Fruit fly (Drosophila melanogaster): ENCODE measurements around the gene loco.

Gene loco

dm6 chr3R:22669789-22670426, 30.7 kb upstream of the loco start:
- TF ChIP-seq sna (GFP tag; IDR thresholded peaks at IDR 0.05; ENCODE audit: partially characterized antibody) = no peak
- no peak for TF ChIP-seq ranshi (GFP tag; IDR thresholded peaks at IDR 0.05)
- no peak for TF ChIP-seq CrebB (tag; optimal IDR thresholded peaks at IDR 0.05)
- no peak for TF ChIP-seq CG8089 (GFP tag; optimal IDR thresholded peaks at IDR 0.05)
- no peak for TF ChIP-seq CG6791 (GFP tag; IDR thresholded peaks at IDR 0.05; ENCODE audit: partially characterized antibody)
- no peak for TF ChIP-seq salm (tag; optimal IDR thresholded peaks at IDR 0.05)
- TF ChIP-seq CG31224 (GFP tag; IDR thresholded peaks at IDR 0.05) = no peak
- TF ChIP-seq Hey (tag; optimal IDR thresholded peaks at IDR 0.05) = no peak
- TF ChIP-seq shn (GFP tag; optimal IDR thresholded peaks at IDR 0.05) = no peak
- no peak for TF ChIP-seq CG13624 (GFP tag; optimal IDR thresholded peaks at IDR 0.05)
- TF ChIP-seq vvl (GFP tag; IDR thresholded peaks at IDR 0.05) = no peak
- no peak for TF ChIP-seq p53 (GFP tag; optimal IDR thresholded peaks at IDR 0.05)
- no peak for TF ChIP-seq kni (GFP tag; optimal IDR thresholded peaks at IDR 0.05)
- TF ChIP-seq CG9727 (GFP tag; optimal IDR thresholded peaks at IDR 0.05) = no peak
- TF ChIP-seq chm (GFP tag; IDR thresholded peaks at IDR 0.05) = no peak
- peak; percentile 23 for TF ChIP-seq cg (GFP tag; optimal IDR thresholded peaks at IDR 0.05)
- no peak for TF ChIP-seq tap (tag; optimal IDR thresholded peaks at IDR 0.05)
- no peak for TF ChIP-seq E2f2 (GFP tag; IDR thresholded peaks at IDR 0.05)
- no peak for TF ChIP-seq lov (optimal IDR thresholded peaks at IDR 0.05)
- TF ChIP-seq lov (GFP tag; IDR thresholded peaks at IDR 0.05) = no peak
- no peak for TF ChIP-seq CG11504 (tag; optimal IDR thresholded peaks at IDR 0.05)
- TF ChIP-seq CG14050 (GFP tag; IDR thresholded peaks at IDR 0.05) = no peak
- TF ChIP-seq TFAM (GFP tag; optimal IDR thresholded peaks at IDR 0.05) = no peak
- no peak for TF ChIP-seq tll (GFP tag; optimal IDR thresholded peaks at IDR 0.05)
- 0 out of 4 replicates have a peak, but pooled peaks have one; percentile 51 for TF ChIP-seq chinmo (GFP tag; IDR thresholded peaks at IDR 0.05; ENCODE audit: partially characterized antibody)
- TF ChIP-seq gt (GFP tag; IDR thresholded peaks at IDR 0.05) = no peak
- TF ChIP-seq CG31441 (GFP tag; IDR thresholded peaks at IDR 0.05) = no peak
- TF ChIP-seq Doc3 (GFP tag; IDR thresholded peaks at IDR 0.05; ENCODE audit: partially characterized antibody) = no peak
- TF ChIP-seq Dll (GFP tag; IDR thresholded peaks at IDR 0.05; ENCODE audit: partially characterized antibody) = 0 out of 4 replicates have a peak, but pooled peaks have one; percentile 16
- no peak for TF ChIP-seq CG14860 (GFP tag; IDR thresholded peaks at IDR 0.05; ENCODE audit: partially characterized antibody)
- TF ChIP-seq psq (GFP tag; optimal IDR thresholded peaks at IDR 0.05) = no peak
- TF ChIP-seq CG7786 (GFP tag; optimal IDR thresholded peaks at IDR 0.05) = no peak
- TF ChIP-seq Hr78 (GFP tag; optimal IDR thresholded peaks at IDR 0.05) = peak in 1 of 2 experiments; percentile 85
- 0 out of 3 replicates have a peak, but pooled peaks have one; percentile 12 for TF ChIP-seq CG2199 (GFP tag; IDR thresholded peaks at IDR 0.05)
- TF ChIP-seq CG13894 (tag; optimal IDR thresholded peaks at IDR 0.05) = peak; percentile 93
- TF ChIP-seq wdn (GFP tag; IDR thresholded peaks at IDR 0.05) = no peak
- TF ChIP-seq fu2 (GFP tag; optimal IDR thresholded peaks at IDR 0.05) = no peak
- TF ChIP-seq Aef1 (GFP tag; IDR thresholded peaks at IDR 0.05) = no peak

- TF ChIP-seq CG10543 (GFP tag; optimal IDR thresholded peaks at IDR 0.05) = peak; percentile 1
- peak; percentile 36 for TF ChIP-seq CG12769 (tag; optimal IDR thresholded peaks at IDR 0.05)
- peak; percentile 44 for TF ChIP-seq Med (GFP tag)
- TF ChIP-seq CG3995 (GFP tag; optimal IDR thresholded peaks at IDR 0.05) = peak; percentile 86
- TF ChIP-seq sug (tag; optimal IDR thresholded peaks at IDR 0.05) = peak; percentile 43
- peak in 1 of 2 experiments; percentile 27 for TF ChIP-seq Pdp1 (GFP tag; optimal IDR thresholded peaks at IDR 0.05)
- TF ChIP-seq ind (GFP tag; optimal IDR thresholded peaks at IDR 0.05) = no peak
- TF ChIP-seq exex (tag; optimal IDR thresholded peaks at IDR 0.05) = peak; percentile 18
- TF ChIP-seq mirr (GFP tag; optimal IDR thresholded peaks at IDR 0.05) = peak; percentile 58
- TF ChIP-seq chm (GFP tag; IDR thresholded peaks at IDR 0.05) = no peak
- no peak for TF ChIP-seq CG8290 (GFP tag; optimal IDR thresholded peaks at IDR 0.05)
- TF ChIP-seq CG8290 (tag; optimal IDR thresholded peaks at IDR 0.05) = peak in 1 of 2 experiments; percentile 15
- peak; percentile 49 for TF ChIP-seq CG34376 (GFP tag; optimal IDR thresholded peaks at IDR 0.05)
- no peak for TF ChIP-seq CG11085 (GFP tag; IDR thresholded peaks at IDR 0.05)
- TF ChIP-seq sd (tag; optimal IDR thresholded peaks at IDR 0.05) = peak; percentile 4
These were observed 29.9 kb upstream of the loco start for dm6 chr3R:22669121-22669520.
